Fruit fly (Drosophila melanogaster) whole organism, wandering third instar larva: Measurements from ENCODE around the gene Gr36a.

ENCODE experiments used
- Abd-B ChIP-seq: fragments of >200 bp; optimal IDR thresholded peaks from 2 replicates; lab custom pipeline; 2017; ENCODE audit warnings: missing biosample characterization, missing genetic modification characterization
- Dfd ChIP-seq: fragments of >200 bp; optimal IDR thresholded peaks from 2 replicates; lab custom pipeline; 2017; ENCODE audit warnings: missing biosample characterization, missing genetic modification characterization
- Jra ChIP-seq: sonication (Bioruptor generic); optimal IDR thresholded peaks from 2 replicates; lab custom pipeline; 2016; ENCODE audit warnings: missing biosample characterization, missing genetic modification characterization
- N ChIP-seq: fragments of >200 bp; optimal IDR thresholded peaks from 2 replicates; lab custom pipeline; 2018; ENCODE audit warnings: missing biosample characterization, missing external identifiers, missing genetic modification characterization
- lola ChIP-seq: fragments of >200 bp; optimal IDR thresholded peaks from 2 replicates; lab custom pipeline; 2017; ENCODE audit warnings: missing biosample characterization, missing genetic modification characterization
- psq ChIP-seq: fragments of 200-800 bp; sonication (Bioruptor generic); optimal IDR thresholded peaks from 3 replicates; lab custom pipeline; 2017; ENCODE audit warnings: missing biosample characterization, mild to moderate bottlenecking, missing genetic modification characterization, moderate library complexity
- sv ChIP-seq: fragments of 200-800 bp; sonication (Bioruptor generic); optimal IDR thresholded peaks from 3 replicates; lab custom pipeline; 2016; ENCODE audit warnings: missing biosample characterization, missing genetic modification characterization

dm6 chr2L:17178472-17178871, 2.1 kb downstream of the Gr36a start, which contains the start of gene Gr36b:
- TF ChIP-seq Abd-B (no peak), psq (GFP tag; lab: Kevin White, UChicago) (no peak), sv (GFP tag; lab: Kevin White, UChicago) (no peak), Jra (GFP tag; lab: Kevin White, UChicago) (no peak), N (no peak), Dfd (GFP tag; lab: Kevin White, UChicago) (no peak), lola (GFP tag; lab: Kevin White, UChicago) (no peak)
